Worm (Caenorhabditis elegans) whole organism, L1 larva: Measurements from ENCODE around the gene disl-2.

Experiments
- C04F5.9 ChIP-seq: sonication (generic microtip); optimal IDR thresholded peaks from 2 replicates; lab custom pipeline; 2016; ENCODE audit warnings: missing genetic modification characterization, missing compliant biosample characterization
- C16A3.4 ChIP-seq: fragments of 150-350 bp; optimal IDR thresholded peaks from 2 replicates; lab custom pipeline; 2014; ENCODE audit warnings: missing biosample characterization, missing genetic modification characterization
- C34B4.2 ChIP-seq: sonication (generic microtip); optimal IDR thresholded peaks from 2 replicates; lab custom pipeline; 2017; ENCODE audit warnings: mild to moderate bottlenecking, missing genetic modification characterization, missing compliant biosample characterization
- Y116A8C.19 ChIP-seq: sonication (generic microtip); optimal IDR thresholded peaks from 2 replicates; lab custom pipeline; 2016; ENCODE audit warnings: missing compliant biosample characterization, missing genetic modification characterization, borderline replicate concordance
- aha-1 ChIP-seq: fragments of 150-350 bp; optimal IDR thresholded peaks from 2 replicates; lab custom pipeline; 2014; ENCODE audit warnings: missing biosample characterization, missing genetic modification characterization
- alr-1 ChIP-seq: fragments of 200-800 bp; sonication (Bioruptor generic); optimal IDR thresholded peaks from 2 replicates; lab custom pipeline; 2018; ENCODE audit warnings: borderline replicate concordance, mild to moderate bottlenecking, missing genetic modification characterization, missing compliant biosample characterization
- aly-2 ChIP-seq: fragments of 150-350 bp; optimal IDR thresholded peaks from 2 replicates; lab custom pipeline; 2014; ENCODE audit warnings: missing biosample characterization, missing genetic modification characterization
- ama-1 ChIP-seq: fragments of 150-350 bp; optimal IDR thresholded peaks from 2 replicates; lab custom pipeline; 2014
- blmp-1 ChIP-seq: fragments of 150-350 bp; optimal IDR thresholded peaks from 2 replicates; lab custom pipeline; 2014; ENCODE audit warnings: missing biosample characterization, missing genetic modification characterization
- ceh-63 ChIP-seq: fragments of 200-800 bp; sonication (Bioruptor generic); optimal IDR thresholded peaks from 2 replicates; lab custom pipeline; 2018; ENCODE audit warnings: mild to moderate bottlenecking, missing genetic modification characterization, missing compliant biosample characterization
- ceh-82 ChIP-seq, 3 experiments: fragments of 150-350 bp in 1 of 3; sonication (generic microtip) in 2 of 3; optimal IDR thresholded peaks; 2 replicates each; lab custom pipeline; 2014 to 2017; ENCODE audit warnings: missing biosample characterization in 3 of 3, missing genetic modification characterization in 3 of 3
- ceh-88 ChIP-seq: fragments of 200-800 bp; sonication (Bioruptor generic); IDR thresholded peaks from 2 replicates; pipeline ENCODE4 v1.3.6; 2022; ENCODE audit warnings: missing genetic modification characterization, missing compliant biosample characterization
- ceh-90 ChIP-seq: sonication (generic microtip); optimal IDR thresholded peaks from 2 replicates; lab custom pipeline; 2016; ENCODE audit warnings: missing genetic modification characterization, missing compliant biosample characterization
- ces-1 ChIP-seq: fragments of 150-350 bp; optimal IDR thresholded peaks from 2 replicates; lab custom pipeline; 2014; ENCODE audit warnings: missing biosample characterization, missing genetic modification reagents, missing genetic modification characterization
- dsc-1 ChIP-seq: sonication (generic microtip); optimal IDR thresholded peaks from 2 replicates; lab custom pipeline; 2016; ENCODE audit warnings: mild to moderate bottlenecking, missing genetic modification characterization, missing compliant biosample characterization
- efl-1 ChIP-seq, 4 experiments: fragments of 150-350 bp; optimal IDR thresholded peaks in 3 of 4; peaks in 1 of 4; 1 replicate in 1 of 4; 2 replicates in 3 of 4; lab custom pipeline; 2014; ENCODE audit warnings: missing biosample characterization in 2 of 4, missing genetic modification characterization in 2 of 4, missing genetic modification reagents in 2 of 4
- efl-3 ChIP-seq: fragments of 200-800 bp; sonication (Bioruptor generic); optimal IDR thresholded peaks from 2 replicates; lab custom pipeline; 2018; ENCODE audit warnings: mild to moderate bottlenecking, missing genetic modification characterization, missing compliant biosample characterization
- egl-13 ChIP-seq: sonication (generic microtip); optimal IDR thresholded peaks from 2 replicates; lab custom pipeline; 2016; ENCODE audit warnings: missing genotype, missing genetic modification reagents, missing genetic modification characterization, missing compliant biosample characterization
- fkh-4 ChIP-seq: sonication (generic microtip); optimal IDR thresholded peaks from 2 replicates; lab custom pipeline; 2016; ENCODE audit warnings: missing compliant biosample characterization, missing genetic modification characterization, borderline replicate concordance
- fkh-8 ChIP-seq: sonication (generic microtip); optimal IDR thresholded peaks from 2 replicates; lab custom pipeline; 2016; ENCODE audit warnings: mild to moderate bottlenecking, missing genetic modification characterization, missing compliant biosample characterization
- grh-1 ChIP-seq: fragments of 200-800 bp; sonication (Bioruptor generic); IDR thresholded peaks from 2 replicates; pipeline ENCODE4 v1.3.6; 2022; ENCODE audit warnings: missing genetic modification reagents, missing genetic modification characterization, missing compliant biosample characterization
- lin-14 ChIP-seq: fragments of 200-800 bp; sonication (Bioruptor generic); optimal IDR thresholded peaks from 2 replicates; lab custom pipeline; 2018; ENCODE audit warnings: mild to moderate bottlenecking, missing genetic modification characterization, moderate library complexity, missing compliant biosample characterization
- lir-3 ChIP-seq: sonication (generic microtip); optimal IDR thresholded peaks from 2 replicates; lab custom pipeline; 2016; ENCODE audit warnings: mild to moderate bottlenecking, missing genetic modification characterization, moderate library complexity, missing compliant biosample characterization; ENCODE audit not compliant: poor library complexity
- mdl-1 ChIP-seq, 2 experiments: fragments of 150-350 bp; optimal IDR thresholded peaks; 2 replicates each; lab custom pipeline; 2014 to 2017; ENCODE audit warnings: missing biosample characterization in 2 of 2, missing genetic modification characterization in 2 of 2, inconsistent platforms in 1 of 2
- mef-2 ChIP-seq: fragments of 150-350 bp; optimal IDR thresholded peaks from 2 replicates; lab custom pipeline; 2014; ENCODE audit warnings: missing biosample characterization, missing genetic modification characterization
- nhr-19 ChIP-seq: fragments of 200-800 bp; sonication (Bioruptor generic); conservative IDR thresholded peaks from 2 replicates; pipeline ENCODE4 v1.3.6; 2022; ENCODE audit warnings: missing genetic modification characterization, missing compliant biosample characterization
- nhr-28 ChIP-seq: fragments of 150-350 bp; optimal IDR thresholded peaks from 2 replicates; lab custom pipeline; 2014; ENCODE audit warnings: missing biosample characterization, missing genetic modification characterization
- nhr-47 ChIP-seq: sonication (generic microtip); optimal IDR thresholded peaks from 2 replicates; lab custom pipeline; 2016; ENCODE audit warnings: mild to moderate bottlenecking, missing genetic modification characterization, moderate library complexity, missing compliant biosample characterization
- nhr-71 ChIP-seq: sonication (generic microtip); optimal IDR thresholded peaks from 2 replicates; lab custom pipeline; 2016; ENCODE audit warnings: mild to moderate bottlenecking, missing genetic modification characterization, moderate library complexity, missing compliant biosample characterization
- nhr-84 ChIP-seq: sonication (generic microtip); optimal IDR thresholded peaks from 2 replicates; lab custom pipeline; 2017; ENCODE audit warnings: missing biosample characterization, missing genetic modification characterization
- nhr-85 ChIP-seq: sonication (generic microtip); peaks from one replicate; lab custom pipeline; 2016; ENCODE audit warnings: missing genetic modification characterization, inconsistent platforms, missing compliant biosample characterization
- nhr-90 ChIP-seq: sonication (generic microtip); optimal IDR thresholded peaks from 2 replicates; lab custom pipeline; 2016; ENCODE audit warnings: mild to moderate bottlenecking, missing genetic modification characterization, missing compliant biosample characterization; ENCODE audit not compliant: poor library complexity
- snpc-4 ChIP-seq: fragments of 150-350 bp; optimal IDR thresholded peaks from 2 replicates; lab custom pipeline; 2014; ENCODE audit warnings: missing biosample characterization, missing genetic modification characterization
- snu-23 ChIP-seq: sonication (generic microtip); optimal IDR thresholded peaks from 2 replicates; lab custom pipeline; 2016; ENCODE audit warnings: missing genetic modification characterization, missing compliant biosample characterization
- sup-37 ChIP-seq: fragments of 200-800 bp; sonication (Bioruptor generic); optimal IDR thresholded peaks from 2 replicates; lab custom pipeline; 2018; ENCODE audit warnings: mild to moderate bottlenecking, missing genetic modification characterization, missing compliant biosample characterization
- unc-86 ChIP-seq: sonication (generic microtip); optimal IDR thresholded peaks from 2 replicates; lab custom pipeline; 2016; ENCODE audit warnings: missing genetic modification characterization, missing compliant biosample characterization
- zag-1 ChIP-seq: fragments of 150-350 bp; optimal IDR thresholded peaks from 2 replicates; lab custom pipeline; 2014; ENCODE audit warnings: missing biosample characterization, missing genetic modification characterization
- zip-4 ChIP-seq: fragments of 200-800 bp; sonication (Bioruptor generic); optimal IDR thresholded peaks from 2 replicates; lab custom pipeline; 2018; ENCODE audit warnings: mild to moderate bottlenecking, missing genetic modification characterization, moderate library complexity, missing compliant biosample characterization
- ztf-11 ChIP-seq, 2 experiments: sonication (generic microtip); optimal IDR thresholded peaks; 2 replicates each; lab custom pipeline; 2016 to 2017; ENCODE audit warnings: missing genetic modification characterization in 2 of 2, missing biosample characterization in 1 of 2, missing compliant biosample characterization in 1 of 2

disl-2 gene

ce11 chrIII:5422561-5423103 is 20.3 kb upstream of the disl-2 start:
- TF ChIP-seq nhr-85 (tag; lab: Kevin White, UChicago): peak; percentile 9
- TF ChIP-seq dsc-1: peak; percentile 87
- TF ChIP-seq fkh-4 (tag; lab: Kevin White, UChicago): peak; percentile 59
- TF ChIP-seq efl-3 (GFP tag; lab: Kevin White, UChicago): no peak
- peak; percentile 91 for TF ChIP-seq blmp-1 (tag; lab: Kevin White, UChicago)

DNA sequence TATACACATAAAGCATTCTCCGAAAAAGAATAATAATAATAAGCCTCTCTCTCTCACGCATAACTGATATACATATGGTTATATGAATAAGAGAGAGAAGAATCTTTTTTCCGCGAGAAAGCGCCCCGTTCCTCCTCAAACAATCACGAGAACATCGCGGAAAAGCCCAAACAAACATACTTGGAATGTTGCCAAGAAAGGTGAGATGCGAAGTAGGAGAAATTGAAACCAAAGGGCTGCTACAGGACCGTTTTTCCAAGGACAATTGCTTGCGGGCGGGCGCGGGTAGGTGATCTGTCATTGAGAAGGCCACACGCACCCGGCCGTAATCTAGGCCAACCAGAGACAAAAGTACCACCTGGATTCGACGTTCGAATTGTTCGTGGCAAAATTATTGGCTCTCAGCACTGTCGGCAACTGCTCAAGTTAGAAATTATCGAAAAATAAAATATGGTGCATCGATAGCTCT is 19.3 kb upstream of the disl-2 start, which contains the start of gene dnj-24:
TSS of gene dnj-24 (minus strand) at position 419 of the 469 bp plus-strand sequence.
- TF ChIP-seq mef-2 (tag; lab: Kevin White, UChicago): no peak
- TF ChIP-seq nhr-85 (tag; lab: Kevin White, UChicago): peak; percentile 79
- no peak for TF ChIP-seq efl-1 (optimal IDR thresholded peaks at IDR 0.05; lab: Kevin White, UChicago)
- peak in 1 of 2 experiments; percentile 48 for TF ChIP-seq efl-1 (GFP tag; optimal IDR thresholded peaks at IDR 0.05 in 1 of 2; lab: Kevin White, UChicago)
- no peak for TF ChIP-seq unc-86
- TF ChIP-seq alr-1 (tag; lab: Kevin White, UChicago): no peak
- no peak for TF ChIP-seq aha-1 (tag; lab: Kevin White, UChicago)
- TF ChIP-seq C04F5.9: no peak
- TF ChIP-seq lin-14 (GFP tag; lab: Kevin White, UChicago): peak; percentile 37
- TF ChIP-seq sup-37: no peak
- no peak for TF ChIP-seq C34B4.2 (tag; lab: Kevin White, UChicago)
- no peak for TF ChIP-seq grh-1
- no peak for TF ChIP-seq egl-13 (tag; lab: Kevin White, UChicago)
- no peak for TF ChIP-seq efl-3 (GFP tag; lab: Kevin White, UChicago)
- no peak for TF ChIP-seq zag-1 (tag; lab: Kevin White, UChicago)
- TF ChIP-seq aly-2: no peak
- TF ChIP-seq ceh-63 (GFP tag; lab: Kevin White, UChicago): no peak
- no peak for TF ChIP-seq ces-1 (GFP tag; lab: Kevin White, UChicago)
- no peak for TF ChIP-seq ztf-11 (tag; optimal IDR thresholded peaks at IDR 0.05; lab: Kevin White, UChicago)
- TF ChIP-seq zip-4 (GFP tag; lab: Kevin White, UChicago): no peak
- no peak for TF ChIP-seq fkh-4 (tag; lab: Kevin White, UChicago)
- TF ChIP-seq ceh-90 (tag; lab: Kevin White, UChicago): no peak
- no peak for TF ChIP-seq lir-3 (tag; lab: Kevin White, UChicago)
- TF ChIP-seq ceh-82 (tag; optimal IDR thresholded peaks at IDR 0.05; lab: Kevin White, UChicago): no peak
- no peak for TF ChIP-seq snu-23 (GFP tag; lab: Kevin White, UChicago)
- no peak for TF ChIP-seq snpc-4 (tag; lab: Kevin White, UChicago)
- no peak for TF ChIP-seq C16A3.4 (tag; lab: Kevin White, UChicago)
- peak; percentile 80 for TF ChIP-seq blmp-1 (tag; lab: Kevin White, UChicago)
- no peak for TF ChIP-seq nhr-19 (GFP tag; lab: Robert Waterston, UW)
- no peak for TF ChIP-seq ceh-88
- TF ChIP-seq nhr-90 (tag; lab: Kevin White, UChicago): no peak
- no peak for TF ChIP-seq fkh-8
- no peak for TF ChIP-seq nhr-47 (tag; lab: Kevin White, UChicago)
- TF ChIP-seq ama-1: no peak
- peak; percentile 7 for TF ChIP-seq nhr-71
- TF ChIP-seq nhr-84 (tag; lab: Kevin White, UChicago): no peak

DNA sequence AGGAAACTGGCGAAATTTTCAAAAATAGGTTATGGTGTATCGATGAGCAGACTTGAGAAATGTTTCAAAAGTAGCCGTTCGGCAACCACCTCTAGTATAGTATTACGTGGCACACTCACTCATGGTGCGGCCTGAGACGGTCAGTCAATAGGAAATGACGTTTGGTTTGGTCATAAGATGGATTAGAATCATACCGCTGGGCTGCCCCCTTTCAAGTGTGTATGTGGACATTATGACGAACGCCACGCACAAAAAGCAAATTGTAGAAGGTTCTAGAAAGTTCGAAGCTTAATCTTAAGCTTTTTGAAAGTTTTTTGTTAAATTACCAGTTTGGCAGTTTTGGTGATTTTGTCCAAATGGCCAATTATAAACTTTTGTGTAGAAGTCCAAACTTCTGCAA is 18.6 kb upstream of the disl-2 start:
- TF ChIP-seq nhr-28 (tag; lab: Kevin White, UChicago): no peak
- no peak for TF ChIP-seq Y116A8C.19
- no peak for TF ChIP-seq mdl-1 (tag; optimal IDR thresholded peaks at IDR 0.05; lab: Kevin White, UChicago)
- no peak for TF ChIP-seq nhr-84 (tag; lab: Kevin White, UChicago)
- TF ChIP-seq blmp-1 (tag; lab: Kevin White, UChicago): peak; percentile 36
- TF ChIP-seq lin-14 (GFP tag; lab: Kevin White, UChicago): peak; percentile 8
